Worm (Caenorhabditis elegans) whole organism, L3 larva: ENCODE results near the gene rpl-34.

ENCODE experiments used
- R02D3.7 ChIP-seq: fragments of 150-350 bp; optimal IDR thresholded peaks from 2 replicates; lab custom pipeline; 2014; ENCODE audit warnings: missing biosample characterization, missing genetic modification characterization
- ama-1 ChIP-seq: fragments of 150-350 bp; optimal IDR thresholded peaks from 2 replicates; lab custom pipeline; 2018
- ceh-16 ChIP-seq: sonication (generic microtip); optimal IDR thresholded peaks from 2 replicates; lab custom pipeline; 2017; ENCODE audit warnings: missing biosample characterization, missing genetic modification characterization
- ceh-28 ChIP-seq: fragments of 150-350 bp; optimal IDR thresholded peaks from 2 replicates; lab custom pipeline; 2014; ENCODE audit warnings: missing biosample characterization, missing genetic modification reagents, missing genetic modification characterization
- ceh-9 ChIP-seq: sonication (generic microtip); optimal IDR thresholded peaks from 2 replicates; lab custom pipeline; 2018; ENCODE audit warnings: missing biosample characterization, missing genetic modification characterization
- egl-27 ChIP-seq: sonication (generic microtip); optimal IDR thresholded peaks from 4 replicates; lab custom pipeline; 2017; ENCODE audit warnings: missing biosample characterization, missing genetic modification reagents, missing genetic modification characterization
- egl-5 ChIP-seq: fragments of 150-350 bp; optimal IDR thresholded peaks from 2 replicates; lab custom pipeline; 2017; ENCODE audit warnings: missing biosample characterization, missing genetic modification reagents, missing genetic modification characterization, inconsistent platforms
- elt-1 ChIP-seq: fragments of 150-350 bp; optimal IDR thresholded peaks from 2 replicates; lab custom pipeline; 2014; ENCODE audit warnings: missing biosample characterization, missing genetic modification characterization
- elt-2 ChIP-seq: sonication (generic microtip); optimal IDR thresholded peaks from 2 replicates; lab custom pipeline; 2016; ENCODE audit warnings: missing genetic modification reagents, mild to moderate bottlenecking, missing genetic modification characterization, missing compliant biosample characterization
- elt-3 ChIP-seq, 3 experiments: fragments of 150-350 bp in 1 of 3; sonication (generic microtip) in 2 of 3; optimal IDR thresholded peaks; 2 replicates in 2 of 3; 4 replicates in 1 of 3; lab custom pipeline; 2014 to 2017; ENCODE audit warnings: missing biosample characterization in 3 of 3, missing genetic modification characterization in 3 of 3
- eor-1 ChIP-seq, 2 experiments: fragments of 150-350 bp; optimal IDR thresholded peaks; 2 replicates each; lab custom pipeline; 2014 to 2018; ENCODE audit warnings: missing biosample characterization in 2 of 2, missing genetic modification characterization in 2 of 2
- fkh-10 ChIP-seq: sonication (generic microtip); optimal IDR thresholded peaks from 2 replicates; lab custom pipeline; 2017; ENCODE audit warnings: missing biosample characterization, missing genetic modification reagents, missing genetic modification characterization
- fkh-2 ChIP-seq: fragments of 150-350 bp; optimal IDR thresholded peaks from 2 replicates; lab custom pipeline; 2014; ENCODE audit warnings: missing biosample characterization, missing genetic modification reagents, missing genetic modification characterization
- fos-1 ChIP-seq: fragments of 150-350 bp; optimal IDR thresholded peaks from 2 replicates; lab custom pipeline; 2014; ENCODE audit warnings: missing biosample characterization, missing genetic modification characterization
- lin-15B ChIP-seq: fragments of 150-350 bp; optimal IDR thresholded peaks from 2 replicates; lab custom pipeline; 2014; ENCODE audit warnings: missing biosample characterization, missing genetic modification characterization
- lin-39 ChIP-seq: fragments of 150-350 bp; optimal IDR thresholded peaks from 2 replicates; lab custom pipeline; 2018; ENCODE audit warnings: missing biosample characterization, missing genetic modification reagents, missing genetic modification characterization
- lsy-12 ChIP-seq: sonication (generic microtip); optimal IDR thresholded peaks from 2 replicates; lab custom pipeline; 2016; ENCODE audit warnings: mild to moderate bottlenecking, missing genetic modification characterization, missing compliant biosample characterization
- mdl-1 ChIP-seq: fragments of 150-350 bp; optimal IDR thresholded peaks from 2 replicates; lab custom pipeline; 2014; ENCODE audit warnings: missing biosample characterization, missing genetic modification characterization
- nfya-1 ChIP-seq: sonication (generic microtip); optimal IDR thresholded peaks from 2 replicates; lab custom pipeline; 2017; ENCODE audit warnings: missing genetic modification characterization, mild to moderate bottlenecking, missing compliant biosample characterization, antibody characterized with exemption, moderate library complexity; ENCODE audit not compliant: insufficient read depth
- nhr-11 ChIP-seq: fragments of 150-350 bp; optimal IDR thresholded peaks from 2 replicates; lab custom pipeline; 2014; ENCODE audit warnings: missing biosample characterization, missing genetic modification characterization
- nhr-12 ChIP-seq: fragments of 150-350 bp; optimal IDR thresholded peaks from 2 replicates; lab custom pipeline; 2014; ENCODE audit warnings: missing biosample characterization, missing genetic modification characterization
- nhr-23 ChIP-seq: fragments of 150-350 bp; optimal IDR thresholded peaks from 2 replicates; lab custom pipeline; 2014; ENCODE audit warnings: missing biosample characterization, missing genetic modification reagents, missing genetic modification characterization
- nhr-237 ChIP-seq: fragments of 150-350 bp; optimal IDR thresholded peaks from 2 replicates; lab custom pipeline; 2014; ENCODE audit warnings: missing biosample characterization, missing genetic modification characterization
- nhr-28 ChIP-seq: fragments of 150-350 bp; optimal IDR thresholded peaks from 2 replicates; lab custom pipeline; 2014; ENCODE audit warnings: missing biosample characterization, missing genetic modification characterization
- nhr-43 ChIP-seq: sonication (generic microtip); optimal IDR thresholded peaks from 2 replicates; lab custom pipeline; 2016; ENCODE audit warnings: mild to moderate bottlenecking, missing genetic modification characterization, missing compliant biosample characterization; ENCODE audit not compliant: poor library complexity, severe bottlenecking
- nhr-67 ChIP-seq: fragments of 150-350 bp; optimal IDR thresholded peaks from 2 replicates; lab custom pipeline; 2014; ENCODE audit warnings: missing biosample characterization, missing genetic modification characterization
- nhr-76 ChIP-seq: fragments of 150-350 bp; sonication (generic microtip); optimal IDR thresholded peaks from 5 replicates; lab custom pipeline; 2014; ENCODE audit warnings: missing biosample characterization, missing genetic modification characterization
- nhr-77 ChIP-seq: fragments of 150-350 bp; optimal IDR thresholded peaks from 2 replicates; lab custom pipeline; 2014; ENCODE audit warnings: missing biosample characterization, missing genetic modification characterization
- pha-4 ChIP-seq: fragments of 150-350 bp; optimal IDR thresholded peaks from 2 replicates; lab custom pipeline; 2014; ENCODE audit warnings: missing biosample characterization, missing genetic modification reagents, missing genetic modification characterization
- sea-2 ChIP-seq: fragments of 150-350 bp; sonication (generic microtip); optimal IDR thresholded peaks from 4 replicates; lab custom pipeline; 2014; ENCODE audit warnings: missing biosample characterization, missing genetic modification reagents, missing genetic modification characterization
- skn-1 ChIP-seq: fragments of 150-350 bp; optimal IDR thresholded peaks from 2 replicates; lab custom pipeline; 2014; ENCODE audit warnings: missing biosample characterization, missing genetic modification characterization
- tbx-2 ChIP-seq: sonication (generic microtip); optimal IDR thresholded peaks from 2 replicates; lab custom pipeline; 2016; ENCODE audit warnings: mild to moderate bottlenecking, missing genetic modification characterization, missing compliant biosample characterization
- unc-39 ChIP-seq: sonication (generic microtip); optimal IDR thresholded peaks from 4 replicates; lab custom pipeline; 2017; ENCODE audit warnings: missing biosample characterization, missing genetic modification characterization
- unc-62 ChIP-seq: fragments of 150-350 bp; sonication (generic microtip); optimal IDR thresholded peaks from 4 replicates; lab custom pipeline; 2014; ENCODE audit warnings: missing biosample characterization, missing genetic modification reagents, missing genetic modification characterization
- zag-1 ChIP-seq: fragments of 150-350 bp; optimal IDR thresholded peaks from 2 replicates; lab custom pipeline; 2014; ENCODE audit warnings: missing biosample characterization, missing genetic modification characterization
- ztf-11 ChIP-seq: fragments of 150-350 bp; optimal IDR thresholded peaks from 2 replicates; lab custom pipeline; 2014; ENCODE audit warnings: missing biosample characterization, missing genetic modification characterization
- ztf-4 ChIP-seq: fragments of 150-350 bp; optimal IDR thresholded peaks from 2 replicates; lab custom pipeline; 2014; ENCODE audit warnings: missing biosample characterization, missing genetic modification characterization

The rpl-34 gene

DNA sequence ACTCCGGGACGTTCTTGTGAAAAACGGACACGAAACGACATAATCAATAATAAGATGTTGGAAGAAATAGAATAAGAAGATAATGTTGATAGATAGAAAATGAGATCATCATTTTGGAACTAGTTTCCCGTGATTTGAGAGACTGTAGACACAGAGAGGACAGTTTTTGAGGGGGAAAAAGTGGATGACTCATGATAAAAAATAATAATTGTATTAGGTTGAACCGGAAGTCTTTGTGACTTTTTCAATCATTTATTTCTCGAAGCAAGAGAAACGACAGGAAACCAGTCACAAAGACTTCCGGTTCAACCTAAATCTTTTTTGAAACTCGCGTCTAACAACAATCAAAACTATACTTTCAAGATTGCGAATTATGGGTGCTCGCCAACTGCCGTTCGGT lies 41.8 kb upstream of the rpl-34 start, which contains the start of gene mlt-3:
TSS of gene mlt-3 (minus strand) at position 101 of the 400 bp plus-strand sequence.
- TF ChIP-seq zag-1 (tag; lab: Kevin White, UChicago) = no peak
- no peak for TF ChIP-seq lin-39 (tag; lab: Kevin White, UChicago)
- no peak for TF ChIP-seq ceh-28 (tag; lab: Kevin White, UChicago)
- TF ChIP-seq ceh-16 = no peak
- TF ChIP-seq nhr-67 = no peak
- no peak for TF ChIP-seq ztf-4 (tag; lab: Kevin White, UChicago)
- TF ChIP-seq fkh-10 (GFP tag; lab: Kevin White, UChicago) = no peak
- no peak for TF ChIP-seq tbx-2 (tag; lab: Kevin White, UChicago)
- no peak for TF ChIP-seq elt-2 (tag; lab: Kevin White, UChicago)
- TF ChIP-seq, all 47 proteins: peak for 0

DNA sequence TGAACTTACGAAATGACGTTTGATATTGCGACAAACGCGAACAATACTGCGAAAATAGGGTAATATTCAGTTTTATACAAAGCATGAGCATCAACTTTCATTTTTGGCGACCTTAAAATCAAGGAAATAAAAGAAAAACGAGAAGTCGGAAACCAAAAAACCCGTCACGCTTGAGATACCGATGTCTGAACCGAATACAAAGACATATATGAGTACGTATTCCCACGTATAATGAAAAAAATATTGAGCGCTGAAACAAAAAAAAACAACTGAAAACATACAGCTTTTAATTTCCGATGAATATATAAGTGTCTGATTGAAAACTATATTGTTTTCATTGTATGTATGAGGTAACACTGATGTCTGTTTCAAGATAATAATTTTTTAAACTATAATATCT lies 39.1 kb upstream of the rpl-34 start, which contains the start of gene sre-18:
TSS of gene sre-18 (minus strand) at position 101 of the 400 bp plus-strand sequence.
- no peak for TF ChIP-seq fos-1 (tag; lab: Kevin White, UChicago)
- TF ChIP-seq eor-1 (tag; optimal IDR thresholded peaks at IDR 0.05; lab: Kevin White, UChicago) = no peak
- TF ChIP-seq ztf-4 (tag; lab: Kevin White, UChicago) = no peak
- no peak for TF ChIP-seq nhr-12 (tag; lab: Kevin White, UChicago)
- TF ChIP-seq lsy-12 (tag; lab: Kevin White, UChicago) = no peak
- TF ChIP-seq fkh-2 (tag; lab: Kevin White, UChicago) = no peak
- TF ChIP-seq nhr-11 (tag; lab: Kevin White, UChicago) = no peak
- TF ChIP-seq nhr-43 (tag; lab: Kevin White, UChicago) = no peak
- TF ChIP-seq nhr-23 (tag; lab: Kevin White, UChicago) = no peak
- TF ChIP-seq pha-4 = no peak
- TF ChIP-seq nhr-237 (tag; lab: Kevin White, UChicago) = no peak
- TF ChIP-seq ceh-16 = no peak
- no peak for TF ChIP-seq elt-3 (tag; optimal IDR thresholded peaks at IDR 0.05; lab: Kevin White, UChicago)
- TF ChIP-seq sea-2 (GFP tag; lab: Kevin White, UChicago) = no peak
- TF ChIP-seq nhr-28 (tag; lab: Kevin White, UChicago) = no peak

DNA sequence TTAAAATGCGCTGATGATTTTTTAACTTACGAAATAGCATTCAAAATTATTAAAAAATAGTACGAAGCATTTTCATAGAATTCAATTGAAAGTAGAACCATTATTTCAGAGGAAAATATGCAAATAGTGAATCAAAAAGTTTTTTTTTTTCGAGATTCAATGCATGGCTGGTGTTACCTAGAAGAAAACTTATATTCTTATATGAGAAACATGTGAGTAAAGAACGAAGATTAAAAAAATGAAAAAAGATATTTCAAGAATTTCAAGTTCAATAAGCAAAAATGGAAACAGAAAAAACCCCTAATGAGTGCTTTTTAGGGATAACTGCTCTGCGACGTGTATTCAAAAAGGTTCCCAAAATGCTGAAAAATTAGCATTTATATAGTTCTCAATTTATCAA lies 32.8 kb upstream of the rpl-34 start, which contains the start of gene sre-16:
TSS of gene sre-16 (minus strand) at position 101 of the 400 bp plus-strand sequence.
- TF ChIP-seq ama-1 (lab: Kevin White, UChicago) (no peak), lin-15B (tag; lab: Kevin White, UChicago) (no peak), nfya-1 (no peak), nhr-11 (tag; lab: Kevin White, UChicago) (no peak), egl-5 (no peak), ceh-9 (tag; lab: Kevin White, UChicago) (no peak), elt-1 (no peak), ztf-4 (tag; lab: Kevin White, UChicago) (no peak), nhr-76 (tag; lab: Kevin White, UChicago) (no peak), nhr-77 (tag; lab: Kevin White, UChicago) (no peak), pha-4 (no peak)

DNA sequence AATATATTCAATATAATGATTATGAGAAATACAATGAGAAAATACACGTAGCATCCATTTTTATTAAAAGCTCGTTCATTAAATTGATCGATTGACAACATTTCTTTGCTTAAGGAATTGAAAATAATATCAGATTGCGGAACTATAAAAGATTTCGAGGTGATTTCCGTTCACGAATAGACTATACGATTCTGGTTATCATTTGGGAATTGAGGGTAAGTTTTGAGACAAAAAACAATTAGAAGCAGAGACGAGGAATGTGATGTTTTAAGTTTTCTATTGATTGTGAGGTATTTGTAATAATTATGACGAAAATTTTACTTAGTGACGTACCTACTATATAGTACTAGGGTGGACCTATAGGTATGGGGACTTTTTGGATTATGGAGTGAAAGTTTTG lies 29.9 kb upstream of the rpl-34 start, which contains the start of gene sre-19:
TSS of gene sre-19 (minus strand) at position 101 of the 400 bp plus-strand sequence.
- no peak for TF ChIP-seq skn-1
- no peak for TF ChIP-seq ceh-16
- no peak for TF ChIP-seq pha-4
- no peak for TF ChIP-seq mdl-1 (tag; lab: Kevin White, UChicago)
- TF ChIP-seq zag-1 (tag; lab: Kevin White, UChicago) = no peak
- no peak for TF ChIP-seq nhr-28 (tag; lab: Kevin White, UChicago)
- TF ChIP-seq unc-39 (tag; lab: Kevin White, UChicago) = no peak
- no peak for TF ChIP-seq unc-62
- TF ChIP-seq R02D3.7 (tag; lab: Kevin White, UChicago) = no peak
- TF ChIP-seq fos-1 (tag; lab: Kevin White, UChicago) = no peak
- no peak for TF ChIP-seq nhr-12 (tag; lab: Kevin White, UChicago)
- TF ChIP-seq egl-27 (tag; lab: Kevin White, UChicago) = no peak
- TF ChIP-seq nhr-77 (tag; lab: Kevin White, UChicago) = no peak
- no peak for TF ChIP-seq elt-1
- TF ChIP-seq ztf-11 (tag; lab: Kevin White, UChicago) = no peak
- no peak for TF ChIP-seq ztf-4 (tag; lab: Kevin White, UChicago)
- TF ChIP-seq ceh-28 (tag; lab: Kevin White, UChicago) = no peak
